Worm (Caenorhabditis elegans): ENCODE data around the gene mmab-1.

ce11 chrIII:4887291-4887690 lies 34.6 kb downstream of the mmab-1 start, which contains the start of gene clec-6:
- TF ChIP-seq him-1 (tag; optimal IDR thresholded peaks at IDR 0.05): no peak
- TF ChIP-seq dao-5 (tag; optimal IDR thresholded peaks at IDR 0.05): no peak

Data from whole organism, L4/young adult.